Worm (Caenorhabditis elegans) whole organism, young adult: Measurements from ENCODE around the gene ugt-3.

Experiments used
- F49E8.2 ChIP-seq: sonication (generic microtip); optimal IDR thresholded peaks from 3 replicates; lab custom pipeline; 2017; ENCODE audit warnings: missing genetic modification characterization, mild to moderate bottlenecking, missing compliant biosample characterization, antibody characterized with exemption, moderate library complexity; ENCODE audit not compliant: insufficient read depth
- T07F8.4 ChIP-seq: sonication (generic microtip); optimal IDR thresholded peaks from 2 replicates; lab custom pipeline; 2016; ENCODE audit warnings: mild to moderate bottlenecking, missing genetic modification characterization, moderate library complexity, missing compliant biosample characterization
- die-1 ChIP-seq: sonication (generic microtip); optimal IDR thresholded peaks from 2 replicates; lab custom pipeline; 2016; ENCODE audit warnings: missing genotype, mild to moderate bottlenecking, missing genetic modification characterization, missing compliant biosample characterization
- gei-17 ChIP-seq: fragments of 200-800 bp; sonication (Bioruptor generic); optimal IDR thresholded peaks from 2 replicates; lab custom pipeline; 2018; ENCODE audit warnings: mild to moderate bottlenecking, missing genetic modification characterization, missing compliant biosample characterization
- lag-1 ChIP-seq: fragments of 200-800 bp; sonication (Bioruptor generic); IDR thresholded peaks from 2 replicates; pipeline ENCODE4 v1.3.6; 2022; ENCODE audit warnings: missing genetic modification reagents, missing genetic modification characterization, missing compliant biosample characterization
- snpc-1.3 ChIP-seq: sonication (generic microtip); optimal IDR thresholded peaks from 2 replicates; lab custom pipeline; 2017; ENCODE audit warnings: missing genetic modification characterization, mild to moderate bottlenecking, missing compliant biosample characterization, antibody characterized with exemption, moderate library complexity, missing genotype, missing genetic modification reagents; ENCODE audit not compliant: insufficient read depth
- unc-62 ChIP-seq: fragments of 150-350 bp; optimal IDR thresholded peaks from 2 replicates; lab custom pipeline; 2014; ENCODE audit warnings: missing biosample characterization, missing genetic modification reagents, missing genetic modification characterization
- xnd-1 ChIP-seq: sonication (generic microtip); optimal IDR thresholded peaks from 2 replicates; lab custom pipeline; 2016; ENCODE audit warnings: missing genotype, missing genetic modification reagents, missing genetic modification characterization, missing compliant biosample characterization

DNA sequence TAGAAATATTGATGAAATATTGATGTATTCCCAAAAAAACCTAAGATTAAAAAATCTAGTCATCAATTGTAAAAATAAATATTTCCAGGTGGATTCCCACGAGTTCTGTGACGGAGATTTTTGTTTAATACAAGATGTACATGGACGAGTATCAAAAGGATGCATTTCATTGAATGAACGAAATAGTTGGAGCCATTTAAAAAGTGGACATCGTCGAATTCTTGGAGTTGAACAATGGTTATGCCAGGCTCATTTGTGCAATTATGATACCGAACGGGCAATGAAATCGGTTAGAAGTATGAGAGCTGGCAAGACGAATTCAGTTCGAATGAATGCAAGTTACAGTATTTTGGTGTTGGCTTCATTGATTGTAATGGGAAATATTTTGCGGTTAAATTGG is 50.5 kb downstream of the ugt-3 start:
- TF ChIP-seq T07F8.4 (tag; lab: Kevin White, UChicago) (no peak), lag-1 (no peak), gei-17 (GFP tag; lab: Kevin White, UChicago) (no peak), F49E8.2 (tag; lab: Kevin White, UChicago) (no peak), snpc-1.3 (tag; lab: Kevin White, UChicago) (no peak), unc-62 (GFP tag; lab: Kevin White, UChicago) (no peak), xnd-1 (tag; lab: Kevin White, UChicago) (no peak), die-1 (no peak)
